Fruit fly (Drosophila melanogaster): ENCODE data around the gene Cpsf6.
A peak's percentile ranks its signal among the peaks of the same experiment; 100 is the strongest.

Cpsf6 gene

DNA sequence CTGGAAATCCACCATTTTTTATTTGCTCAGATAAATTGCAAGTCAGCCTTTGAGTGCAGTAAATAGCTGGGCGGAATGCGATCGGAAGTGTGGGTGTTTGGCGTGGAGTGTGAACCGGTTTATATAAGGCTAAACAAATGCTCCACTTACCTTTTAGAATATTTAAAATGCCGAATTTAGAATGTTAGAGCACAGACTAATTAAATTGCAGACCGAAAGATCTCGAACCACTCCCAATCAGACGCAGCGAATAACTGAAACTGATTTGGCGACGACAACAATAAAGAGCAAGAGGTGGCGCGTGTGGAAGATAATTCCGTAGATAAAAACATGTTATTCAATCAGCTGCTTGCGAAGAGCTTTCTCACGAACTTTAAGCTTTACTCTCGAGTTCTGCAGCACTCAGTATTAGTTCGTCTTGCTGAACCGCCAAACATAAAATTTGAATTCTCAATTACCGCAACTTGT lies 45.4 kb upstream of the Cpsf6 start, which contains the start of gene Idh (continued):
- TF ChIP-seq trem (tag; optimal IDR thresholded peaks at IDR 0.05) (no peak), Sox100B (GFP tag; optimal IDR thresholded peaks at IDR 0.05) (no peak), pros (GFP tag; optimal IDR thresholded peaks at IDR 0.05) (no peak), CG13624 (GFP tag; optimal IDR thresholded peaks at IDR 0.05) (no peak), gsb (GFP tag; IDR thresholded peaks at IDR 0.05) (no peak), NFAT (GFP tag; IDR thresholded peaks at IDR 0.05) (0 out of 2 replicates have a peak, but pooled peaks have one; percentile 32), dmrt11E (tag; optimal IDR thresholded peaks at IDR 0.05) (no peak), CG10979 (tag; optimal IDR thresholded peaks at IDR 0.05) (no peak), CG15479 (GFP tag; optimal IDR thresholded peaks at IDR 0.05) (no peak), Blimp-1 (GFP tag; optimal IDR thresholded peaks at IDR 0.05) (no peak), CG17361 (GFP tag; IDR thresholded peaks at IDR 0.05) (no peak), vvl (GFP tag; IDR thresholded peaks at IDR 0.05) (peak; percentile 52; the same call in 1 of the 2 replicates), az2 (GFP tag; optimal IDR thresholded peaks at IDR 0.05) (no peak), CG16779 (GFP tag; IDR thresholded peaks at IDR 0.05) (no peak), wdn (GFP tag; IDR thresholded peaks at IDR 0.05) (no peak), rib (GFP tag; IDR thresholded peaks at IDR 0.05) (peak; percentile 57; the same call in 1 of the 2 replicates), bcd (GFP tag; optimal IDR thresholded peaks at IDR 0.05) (no peak), CG4854 (GFP tag; optimal IDR thresholded peaks at IDR 0.05) (no peak), nerfin-1 (tag; optimal IDR thresholded peaks at IDR 0.05) (no peak), CG6254 (GFP tag; optimal IDR thresholded peaks at IDR 0.05) (no peak), Fer2 (tag; optimal IDR thresholded peaks at IDR 0.05) (no peak), ttk (GFP tag; IDR thresholded peaks at IDR 0.05) (no peak), ranshi (GFP tag; IDR thresholded peaks at IDR 0.05) (no peak), HLHmδ (GFP tag; optimal IDR thresholded peaks at IDR 0.05) (no peak), prd (optimal IDR thresholded peaks at IDR 0.05) (no peak), prd (GFP tag; IDR thresholded peaks at IDR 0.05) (no peak), CG13296 (GFP tag; optimal IDR thresholded peaks at IDR 0.05) (peak; percentile 56), chif (GFP tag; optimal IDR thresholded peaks at IDR 0.05) (no peak), kni (GFP tag; optimal IDR thresholded peaks at IDR 0.05) (peak; percentile 89), Atf3 (GFP tag; optimal IDR thresholded peaks at IDR 0.05) (no peak), Ets65A (GFP tag) (no peak), wek (GFP tag; optimal IDR thresholded peaks at IDR 0.05) (no peak), esg (GFP tag; conservative IDR thresholded peaks at IDR 0.05) (no peak), jigr1 (GFP tag; IDR thresholded peaks at IDR 0.05) (no peak), unc-4 (GFP tag; IDR thresholded peaks at IDR 0.05; ENCODE audit: partially characterized antibody) (peak; percentile 61), CG3995 (GFP tag; optimal IDR thresholded peaks at IDR 0.05) (no peak), chn (GFP tag; optimal IDR thresholded peaks at IDR 0.05) (no peak), CG8765 (GFP tag; IDR thresholded peaks at IDR 0.05) (no peak), p53 (GFP tag; optimal IDR thresholded peaks at IDR 0.05) (no peak), Gug (GFP tag; IDR thresholded peaks at IDR 0.05) (no peak), CG11456 (GFP tag; IDR thresholded peaks at IDR 0.05) (no peak), CG16813 (GFP tag; IDR thresholded peaks at IDR 0.05; ENCODE audit: partially characterized antibody) (no peak), Max (GFP tag; optimal IDR thresholded peaks at IDR 0.05) (no peak), CG18764 (GFP tag; optimal IDR thresholded peaks at IDR 0.05) (no peak), ems (GFP tag; optimal IDR thresholded peaks at IDR 0.05) (no peak), da (GFP tag; optimal IDR thresholded peaks at IDR 0.05) (no peak), CG14014 (GFP tag; IDR thresholded peaks at IDR 0.05) (0 out of 2 replicates have a peak, but pooled peaks have one; percentile 17), CG14441 (GFP tag; IDR thresholded peaks at IDR 0.05) (peak; percentile 45; the same call in 1 of the 2 replicates), zf30C (GFP tag; optimal IDR thresholded peaks at IDR 0.05) (no peak), CG18599 (GFP tag; optimal IDR thresholded peaks at IDR 0.05) (peak; percentile 12), MBD-R2 (GFP tag; IDR thresholded peaks at IDR 0.05) (no peak), shn (GFP tag; optimal IDR thresholded peaks at IDR 0.05) (no peak)

Measured in whole organism, embryonic.